Worm (Caenorhabditis elegans): ENCODE data around the gene fat-2.
A peak's percentile ranks its signal among the peaks of the same experiment; 100 is the strongest.

DNA sequence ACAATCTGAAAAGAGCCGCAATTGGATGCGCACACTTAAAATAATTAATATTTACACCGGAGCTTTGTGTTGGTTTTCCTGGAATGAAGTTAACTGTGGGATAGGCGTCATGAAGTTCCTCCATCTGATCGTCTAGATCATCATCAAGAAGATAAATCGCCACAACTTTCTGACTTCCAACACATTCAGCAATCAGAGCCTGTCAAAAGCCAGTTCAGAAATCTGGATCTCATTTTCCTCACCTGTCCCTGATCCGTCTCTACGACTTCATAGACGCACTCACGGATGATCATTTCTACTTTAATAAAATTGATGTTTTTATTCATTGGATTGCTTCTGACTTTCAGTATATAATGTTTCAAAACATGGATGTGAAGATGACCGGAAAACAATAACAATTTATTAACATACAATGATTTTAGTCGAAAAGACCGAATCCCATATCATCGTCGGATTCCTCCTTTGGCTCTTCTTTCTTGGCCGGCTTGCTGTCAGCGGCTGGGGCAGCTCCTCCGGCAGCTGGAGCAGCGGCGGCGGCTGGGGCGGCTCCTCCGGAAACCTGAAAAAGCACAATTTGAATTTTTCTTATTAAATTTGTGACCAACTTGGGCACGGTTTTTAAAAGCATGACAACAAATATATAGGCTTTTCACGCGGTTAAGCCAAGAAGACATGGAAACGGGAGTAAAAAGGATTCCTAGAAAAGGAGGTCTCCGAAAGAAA is 45.6 kb downstream of the fat-2 start, which contains the start of gene agt-1:
- TF ChIP-seq ama-1 (optimal IDR thresholded peaks at IDR 0.05) (no peak), ama-1 (GFP tag; optimal IDR thresholded peaks at IDR 0.05) (peak in 1 of 2 experiments; percentile 60), cebp-1 (GFP tag; IDR thresholded peaks at IDR 0.05) (no peak), cebp-1 (tag; optimal IDR thresholded peaks at IDR 0.05) (peak; percentile 5), hsf-1 (GFP tag; IDR thresholded peaks at IDR 0.05) (peak; percentile 56), sptf-2 (GFP tag; optimal IDR thresholded peaks at IDR 0.05) (no peak), madf-10 (tag; optimal IDR thresholded peaks at IDR 0.05) (no peak), unc-62 (GFP tag; optimal IDR thresholded peaks at IDR 0.05) (no peak), F22D6.2 (tag; optimal IDR thresholded peaks at IDR 0.05) (no peak), mes-4 (tag; optimal IDR thresholded peaks at IDR 0.05) (no peak), ceh-79 (tag; optimal IDR thresholded peaks at IDR 0.05) (peak; percentile 42)

Measured in whole organism, young adult.